Worm (Caenorhabditis elegans) whole organism, late embryonic: Measurements from ENCODE around the gene fbxl-1.

Source experiments
- F13H6.1 ChIP-seq: sonication (generic microtip); optimal IDR thresholded peaks from 2 replicates; lab custom pipeline; 2016; ENCODE audit warnings: missing genetic modification characterization, missing compliant biosample characterization
- K09A11.1 ChIP-seq: sonication (generic microtip); optimal IDR thresholded peaks from 2 replicates; lab custom pipeline; 2017; ENCODE audit warnings: antibody characterized with exemption, mild to moderate bottlenecking, missing genetic modification characterization, missing compliant biosample characterization; ENCODE audit not compliant: insufficient read depth
- ahr-1 ChIP-seq: sonication (generic microtip); optimal IDR thresholded peaks from 2 replicates; lab custom pipeline; 2016; ENCODE audit warnings: missing genetic modification characterization, missing compliant biosample characterization
- ceh-14 ChIP-seq: sonication (generic microtip); optimal IDR thresholded peaks from 2 replicates; lab custom pipeline; 2016; ENCODE audit warnings: missing genotype, missing genetic modification characterization, missing compliant biosample characterization
- ceh-18 ChIP-seq: sonication (generic microtip); optimal IDR thresholded peaks from 2 replicates; lab custom pipeline; 2016; ENCODE audit warnings: missing genetic modification characterization, missing compliant biosample characterization
- ceh-19 ChIP-seq: fragments of 200-800 bp; sonication (Bioruptor generic); optimal IDR thresholded peaks from 2 replicates; lab custom pipeline; 2018; ENCODE audit warnings: mild to moderate bottlenecking, missing genetic modification characterization, missing compliant biosample characterization
- ceh-2 ChIP-seq: sonication (generic microtip); optimal IDR thresholded peaks from 2 replicates; lab custom pipeline; 2016; ENCODE audit warnings: missing genotype, missing genetic modification characterization, missing compliant biosample characterization
- ceh-24 ChIP-seq: sonication (generic microtip); optimal IDR thresholded peaks from 2 replicates; lab custom pipeline; 2016; ENCODE audit warnings: mild to moderate bottlenecking, missing genetic modification characterization, missing compliant biosample characterization
- ceh-31 ChIP-seq: sonication (generic microtip); optimal IDR thresholded peaks from 2 replicates; lab custom pipeline; 2016; ENCODE audit warnings: missing genetic modification characterization, missing compliant biosample characterization
- ceh-34 ChIP-seq: sonication (generic microtip); optimal IDR thresholded peaks from 2 replicates; lab custom pipeline; 2016; ENCODE audit warnings: mild to moderate bottlenecking, missing genetic modification characterization, missing compliant biosample characterization
- ceh-45 ChIP-seq: fragments of 200-800 bp; sonication (Bioruptor generic); IDR thresholded peaks from 2 replicates; pipeline ENCODE4 v1.3.6; 2022; ENCODE audit warnings: missing genetic modification reagents, missing genetic modification characterization, missing compliant biosample characterization
- ceh-9 ChIP-seq: sonication (generic microtip); optimal IDR thresholded peaks from 2 replicates; lab custom pipeline; 2016; ENCODE audit warnings: mild to moderate bottlenecking, missing genetic modification characterization, inconsistent platforms, missing compliant biosample characterization
- che-1 ChIP-seq: sonication (generic microtip); optimal IDR thresholded peaks from 2 replicates; lab custom pipeline; 2016; ENCODE audit warnings: mild to moderate bottlenecking, missing genetic modification characterization, missing compliant biosample characterization
- dve-1 ChIP-seq: sonication (generic microtip); optimal IDR thresholded peaks from 2 replicates; lab custom pipeline; 2017; ENCODE audit warnings: antibody characterized with exemption, mild to moderate bottlenecking, missing genetic modification characterization, missing compliant biosample characterization
- elt-2 ChIP-seq: sonication (generic microtip); optimal IDR thresholded peaks from 2 replicates; lab custom pipeline; 2016; ENCODE audit warnings: missing genetic modification reagents, missing genetic modification characterization, missing compliant biosample characterization
- eyg-1 ChIP-seq: sonication (generic microtip); optimal IDR thresholded peaks from 2 replicates; lab custom pipeline; 2016; ENCODE audit warnings: missing genotype, missing genetic modification characterization, missing compliant biosample characterization
- fkh-10 ChIP-seq: fragments of 150-350 bp; optimal IDR thresholded peaks from 2 replicates; lab custom pipeline; 2014; ENCODE audit warnings: missing biosample characterization, missing genetic modification reagents, missing genetic modification characterization
- fkh-6 ChIP-seq: sonication (generic microtip); optimal IDR thresholded peaks from 2 replicates; lab custom pipeline; 2016; ENCODE audit warnings: missing genetic modification characterization, missing compliant biosample characterization
- gmeb-2 ChIP-seq: sonication (generic microtip); optimal IDR thresholded peaks from 2 replicates; lab custom pipeline; 2016; ENCODE audit warnings: missing genetic modification characterization, inconsistent platforms, missing compliant biosample characterization
- hlh-13 ChIP-seq: fragments of 200-800 bp; sonication (Bioruptor generic); optimal IDR thresholded peaks from 2 replicates; lab custom pipeline; 2018; ENCODE audit warnings: mild to moderate bottlenecking, missing genetic modification characterization, missing compliant biosample characterization
- hlh-30 ChIP-seq: sonication (generic microtip); optimal IDR thresholded peaks from 2 replicates; lab custom pipeline; 2017; ENCODE audit warnings: antibody characterized with exemption, missing genetic modification characterization, missing compliant biosample characterization; ENCODE audit not compliant: insufficient read depth
- hlh-8 ChIP-seq: sonication (generic microtip); optimal IDR thresholded peaks from 2 replicates; lab custom pipeline; 2016; ENCODE audit warnings: missing genotype, missing genetic modification characterization, missing compliant biosample characterization
- lim-6 ChIP-seq: sonication (generic microtip); optimal IDR thresholded peaks from 2 replicates; lab custom pipeline; 2016; ENCODE audit warnings: missing genetic modification characterization, missing compliant biosample characterization
- lin-11 ChIP-seq: fragments of 200-800 bp; sonication (Bioruptor generic); optimal IDR thresholded peaks from 2 replicates; lab custom pipeline; 2018; ENCODE audit warnings: mild to moderate bottlenecking, missing genetic modification characterization, missing compliant biosample characterization
- nfya-1 ChIP-seq: sonication (generic microtip); optimal IDR thresholded peaks from 2 replicates; lab custom pipeline; 2017; ENCODE audit warnings: missing genetic modification characterization, mild to moderate bottlenecking, missing compliant biosample characterization, antibody characterized with exemption, moderate library complexity
- nhr-232 ChIP-seq: sonication (generic microtip); optimal IDR thresholded peaks from 2 replicates; lab custom pipeline; 2016; ENCODE audit warnings: missing genetic modification characterization, missing compliant biosample characterization
- npax-4 ChIP-seq: sonication (generic microtip); optimal IDR thresholded peaks from 2 replicates; lab custom pipeline; 2016; ENCODE audit warnings: missing genetic modification characterization, missing compliant biosample characterization
- pag-3 ChIP-seq: sonication (generic microtip); optimal IDR thresholded peaks from 2 replicates; lab custom pipeline; 2016; ENCODE audit warnings: missing compliant biosample characterization, missing genetic modification characterization, borderline replicate concordance
- pat-9 ChIP-seq: fragments of 200-800 bp; sonication (Bioruptor generic); optimal IDR thresholded peaks from 2 replicates; lab custom pipeline; 2018; ENCODE audit warnings: mild to moderate bottlenecking, missing genetic modification characterization, moderate library complexity, missing compliant biosample characterization
- pax-1 ChIP-seq: fragments of 150-350 bp; optimal IDR thresholded peaks from 2 replicates; lab custom pipeline; 2014; ENCODE audit warnings: missing biosample characterization, missing genetic modification characterization
- pha-2 ChIP-seq: sonication (generic microtip); optimal IDR thresholded peaks from 2 replicates; lab custom pipeline; 2017; ENCODE audit warnings: mild to moderate bottlenecking, missing genetic modification characterization, missing compliant biosample characterization
- pros-1 ChIP-seq: fragments of 150-350 bp; optimal IDR thresholded peaks from 2 replicates; lab custom pipeline; 2014; ENCODE audit warnings: missing biosample characterization, missing genetic modification reagents, missing genetic modification characterization
- ref-2 ChIP-seq: sonication (generic microtip); optimal IDR thresholded peaks from 2 replicates; lab custom pipeline; 2016; ENCODE audit warnings: missing genetic modification characterization, missing compliant biosample characterization
- rnt-1 ChIP-seq: sonication (generic microtip); optimal IDR thresholded peaks from 2 replicates; lab custom pipeline; 2016; ENCODE audit warnings: missing genetic modification characterization, missing compliant biosample characterization
- sdc-2 ChIP-seq: sonication (generic microtip); optimal IDR thresholded peaks from 2 replicates; lab custom pipeline; 2016; ENCODE audit warnings: missing genotype, missing genetic modification characterization, missing compliant biosample characterization
- tbx-2 ChIP-seq: sonication (generic microtip); optimal IDR thresholded peaks from 2 replicates; lab custom pipeline; 2016; ENCODE audit warnings: missing genetic modification characterization, missing compliant biosample characterization
- tbx-7 ChIP-seq: sonication (generic microtip); optimal IDR thresholded peaks from 2 replicates; lab custom pipeline; 2016; ENCODE audit warnings: missing genotype, missing genetic modification characterization, missing compliant biosample characterization
- unc-3 ChIP-seq, 2 experiments: fragments of 200-800 bp in 1 of 2; sonication (Bioruptor generic) in 1 of 2; sonication (generic microtip) in 1 of 2; conservative IDR thresholded peaks in 1 of 2; optimal IDR thresholded peaks in 1 of 2; 2 replicates each; pipeline versions ENCODE4 v1.3.6 to Lab custom; 2016 to 2022; ENCODE audit warnings: missing compliant biosample characterization in 2 of 2, missing genetic modification characterization in 2 of 2, missing genetic modification reagents in 1 of 2
- unc-42 ChIP-seq: sonication (generic microtip); optimal IDR thresholded peaks from 2 replicates; lab custom pipeline; 2016; ENCODE audit warnings: missing genotype, missing genetic modification characterization, missing compliant biosample characterization
- unc-55 ChIP-seq: sonication (generic microtip); optimal IDR thresholded peaks from 2 replicates; lab custom pipeline; 2017; ENCODE audit warnings: missing biosample characterization, missing genetic modification reagents, missing genetic modification characterization
- ztf-16 ChIP-seq: sonication (generic microtip); optimal IDR thresholded peaks from 2 replicates; lab custom pipeline; 2017; ENCODE audit warnings: missing genetic modification characterization, missing compliant biosample characterization

Gene fbxl-1

DNA sequence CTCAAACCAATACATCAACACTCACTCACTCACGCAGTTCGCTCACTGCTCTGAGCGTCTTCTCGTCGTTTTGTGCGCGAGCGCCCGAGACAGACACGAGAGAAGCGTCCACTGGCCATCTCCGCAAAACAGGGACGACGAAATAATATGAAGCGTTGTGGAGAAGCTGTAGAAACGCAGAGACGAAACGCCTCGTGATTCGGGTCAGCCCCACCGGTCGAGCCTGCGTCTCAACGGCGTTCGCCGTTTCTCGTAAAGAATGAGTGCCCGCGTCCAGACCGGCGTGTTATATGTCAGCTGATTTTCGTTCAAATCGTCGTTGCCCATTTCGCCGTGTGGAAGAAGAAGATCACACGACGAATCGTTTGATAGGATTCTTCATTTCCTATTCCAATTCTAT, at the start of gene fbxl-1:
Gene fbxl-1, plus strand, starts transcription at position 320 of the 400 bp plus-strand sequence.
- TF ChIP-seq ceh-19 = no peak
- no peak for TF ChIP-seq eyg-1
- no peak for TF ChIP-seq hlh-8 (tag; lab: Kevin White, UChicago)
- TF ChIP-seq ceh-14 (tag; lab: Kevin White, UChicago) = peak; percentile 13
- TF ChIP-seq nhr-232 (tag; lab: Kevin White, UChicago) = no peak
- no peak for TF ChIP-seq elt-2 (tag; lab: Kevin White, UChicago)
- TF ChIP-seq che-1 = no peak
- peak; percentile 73 for TF ChIP-seq ceh-34 (tag; lab: Kevin White, UChicago)
- no peak for TF ChIP-seq ref-2 (tag; lab: Kevin White, UChicago)
- TF ChIP-seq nfya-1 (tag; lab: Kevin White, UChicago) = peak; percentile 52
- TF ChIP-seq unc-42 = peak; percentile 1
- peak; percentile 16 for TF ChIP-seq ztf-16 (tag; lab: Kevin White, UChicago)
- no peak for TF ChIP-seq K09A11.1 (tag; lab: Kevin White, UChicago)
- no peak for TF ChIP-seq ceh-2 (tag; lab: Kevin White, UChicago)
- TF ChIP-seq pha-2 (tag; lab: Kevin White, UChicago) = no peak
- TF ChIP-seq rnt-1 (tag; lab: Kevin White, UChicago) = peak; percentile 57
- no peak for TF ChIP-seq npax-4
- peak; percentile 13 for TF ChIP-seq F13H6.1
- no peak for TF ChIP-seq pros-1 (tag; lab: Kevin White, UChicago)
- peak; percentile 95 for TF ChIP-seq hlh-30 (tag; lab: Kevin White, UChicago)
- no peak for TF ChIP-seq fkh-6 (tag; lab: Kevin White, UChicago)
- TF ChIP-seq pax-1 (tag; lab: Kevin White, UChicago) = no peak
- peak; percentile 57 for TF ChIP-seq ceh-18 (tag; lab: Kevin White, UChicago)
- no peak for TF ChIP-seq sdc-2 (tag; lab: Kevin White, UChicago)
- TF ChIP-seq unc-55 (GFP tag; lab: Kevin White, UChicago) = peak; percentile 77
- no peak for TF ChIP-seq ceh-24 (tag; lab: Kevin White, UChicago)
- TF ChIP-seq ceh-31 (tag; lab: Kevin White, UChicago) = peak; percentile 58
- no peak for TF ChIP-seq ceh-9 (tag; lab: Kevin White, UChicago)
- TF ChIP-seq tbx-2 = peak; percentile 66

DNA sequence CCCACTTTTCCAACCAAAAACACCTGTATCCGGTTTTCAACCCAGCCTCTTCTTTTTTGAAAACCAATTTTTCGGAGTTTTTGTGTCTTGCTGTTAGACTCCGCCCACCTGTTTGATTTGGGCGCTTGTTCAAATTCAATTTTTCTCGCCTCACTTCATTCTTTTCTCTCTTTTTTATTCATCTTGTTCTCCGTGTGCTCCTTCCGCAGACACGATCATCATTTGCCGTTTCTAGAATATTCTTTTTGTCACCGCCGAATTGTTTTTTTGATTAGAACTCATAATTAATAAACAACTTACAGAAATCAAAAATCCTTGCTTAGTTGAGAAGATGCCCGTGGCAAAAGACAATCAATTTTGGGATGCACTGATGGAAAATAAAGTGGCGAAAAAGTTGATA, 48.7 kb upstream of the fbxl-1 start, which contains the start of gene C50C3.5:
Gene C50C3.5, plus strand, starts transcription at position 301 of the 400 bp plus-strand sequence.
- no peak for TF ChIP-seq ceh-31 (tag; lab: Kevin White, UChicago)
- no peak for TF ChIP-seq npax-4
- TF ChIP-seq gmeb-2 (tag; lab: Kevin White, UChicago) = no peak
- no peak for TF ChIP-seq ceh-18 (tag; lab: Kevin White, UChicago)

DNA sequence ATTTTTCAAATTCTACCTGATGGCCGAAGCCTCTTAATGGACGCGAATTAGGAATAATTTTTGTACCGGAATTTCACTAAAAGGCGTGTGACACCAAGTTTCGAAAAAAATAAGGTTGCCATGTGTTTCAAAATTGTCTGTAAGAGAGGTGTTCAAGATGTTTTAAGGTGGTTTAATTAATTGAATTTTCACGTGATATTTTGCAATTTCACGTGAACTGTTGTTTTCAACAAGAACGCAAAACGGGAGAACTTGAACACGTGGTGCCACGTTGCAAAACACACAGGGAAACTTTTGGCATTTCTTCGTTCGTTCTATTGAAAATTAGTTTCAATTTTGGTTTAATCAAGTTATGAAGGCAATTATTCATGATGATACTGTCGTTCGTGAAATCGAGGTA, 46.0 kb upstream of the fbxl-1 start, which contains the start of gene spc-2:
Gene spc-2, plus strand, starts transcription at position 301 of the 400 bp plus-strand sequence.
- no peak for TF ChIP-seq pros-1 (tag; lab: Kevin White, UChicago)
- TF ChIP-seq ceh-31 (tag; lab: Kevin White, UChicago) = no peak
- no peak for TF ChIP-seq hlh-8 (tag; lab: Kevin White, UChicago)
- no peak for TF ChIP-seq fkh-10 (GFP tag; lab: Kevin White, UChicago)
- no peak for TF ChIP-seq hlh-13 (GFP tag; lab: Kevin White, UChicago)
- no peak for TF ChIP-seq F13H6.1
- no peak for TF ChIP-seq K09A11.1 (tag; lab: Kevin White, UChicago)
- no peak for TF ChIP-seq ahr-1 (tag; lab: Kevin White, UChicago)
- no peak for TF ChIP-seq lin-11 (tag; lab: Kevin White, UChicago)
- TF ChIP-seq pag-3 (tag; lab: Kevin White, UChicago) = no peak
- no peak for TF ChIP-seq dve-1 (tag; lab: Kevin White, UChicago)

DNA sequence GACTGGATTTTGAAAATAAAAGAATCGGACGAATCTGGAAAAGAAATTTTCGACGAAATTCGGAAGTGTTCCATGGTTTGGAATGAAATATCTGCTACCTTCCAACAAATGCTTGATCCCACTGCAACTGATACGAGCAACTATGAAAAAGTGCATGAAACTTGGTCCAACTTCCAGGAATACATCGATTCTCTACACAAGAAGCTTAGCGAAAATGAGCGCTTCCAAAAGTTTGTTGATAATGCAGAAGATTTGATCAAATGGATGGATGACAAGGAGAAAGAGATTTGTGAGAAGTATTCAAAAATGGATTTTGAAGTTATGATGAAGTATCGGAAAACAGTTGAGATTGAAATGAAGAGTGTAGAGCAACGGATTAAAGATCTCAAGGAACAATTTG, 45.1 kb upstream of the fbxl-1 start:
- TF ChIP-seq pros-1 (tag; lab: Kevin White, UChicago) = no peak
- TF ChIP-seq lin-11 (tag; lab: Kevin White, UChicago) = no peak
- no peak for TF ChIP-seq F13H6.1
- no peak for TF ChIP-seq ceh-19
- no peak for TF ChIP-seq nhr-232 (tag; lab: Kevin White, UChicago)
- no peak for TF ChIP-seq pat-9 (tag; lab: Kevin White, UChicago)
- no peak for TF ChIP-seq hlh-13 (GFP tag; lab: Kevin White, UChicago)
- no peak for TF ChIP-seq dve-1 (tag; lab: Kevin White, UChicago)
- TF ChIP-seq unc-3 (GFP tag; conservative IDR thresholded peaks at IDR 0.05; lab: Robert Waterston, UW) = no peak
- TF ChIP-seq unc-3 (tag; optimal IDR thresholded peaks at IDR 0.05; lab: Kevin White, UChicago) = no peak
- no peak for TF ChIP-seq unc-55 (GFP tag; lab: Kevin White, UChicago)
- TF ChIP-seq ceh-34 (tag; lab: Kevin White, UChicago) = no peak
- no peak for TF ChIP-seq fkh-6 (tag; lab: Kevin White, UChicago)
- no peak for TF ChIP-seq tbx-7 (tag; lab: Kevin White, UChicago)
- TF ChIP-seq lim-6 (tag; lab: Kevin White, UChicago) = no peak
- TF ChIP-seq ceh-45 (GFP tag; lab: Robert Waterston, UW) = no peak
